Worm (Caenorhabditis elegans): ENCODE data around the gene Y43F8B.22.

DNA sequence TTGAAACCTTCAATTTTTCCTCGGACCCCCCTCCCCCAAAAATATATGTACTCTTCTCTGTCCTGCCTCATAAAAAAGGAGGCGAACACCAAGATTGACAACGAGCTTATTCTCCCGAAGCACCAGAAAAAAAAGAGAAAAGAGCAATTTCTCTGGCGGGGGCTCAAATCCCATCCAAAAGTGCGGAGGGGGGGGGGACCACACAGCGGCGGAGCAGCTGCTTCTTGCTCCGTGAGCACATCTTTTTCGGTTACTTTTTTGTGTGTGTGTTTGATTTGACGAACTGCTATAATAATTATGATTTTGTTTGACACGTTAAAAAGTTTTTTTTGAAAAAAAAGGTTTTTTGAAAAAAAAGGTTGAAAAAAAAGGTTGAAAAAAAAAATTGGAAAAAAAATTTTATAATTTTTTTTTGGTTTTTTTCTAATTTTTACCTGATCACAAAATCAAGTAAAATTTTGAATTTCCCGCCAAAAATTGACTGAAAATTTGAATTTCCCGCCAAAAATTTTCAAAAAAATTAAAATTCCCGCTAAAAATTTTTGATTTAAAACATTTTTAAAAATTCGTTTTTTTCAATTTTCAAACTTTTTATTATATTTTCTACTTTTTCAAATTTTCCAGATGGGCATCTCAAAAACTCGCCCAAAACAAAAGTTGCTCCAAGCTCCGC, 8.7 kb upstream of the Y43F8B.22 start, which contains the start of gene Y43F8B.10:
- no peak for TF ChIP-seq Y22D7AL.16 (tag; optimal IDR thresholded peaks at IDR 0.05)
- TF ChIP-seq elt-2 (tag; optimal IDR thresholded peaks at IDR 0.05): no peak
- TF ChIP-seq pha-4 (tag; optimal IDR thresholded peaks at IDR 0.05): no peak
- no peak for TF ChIP-seq ceh-24 (tag; optimal IDR thresholded peaks at IDR 0.05)

All from whole organism, late embryonic.